Worm (Caenorhabditis elegans) whole organism, late embryonic: ENCODE measurements around the gene W03F9.2.

ENCODE experiments used
- C08G9.2 ChIP-seq: sonication (generic microtip); optimal IDR thresholded peaks from 2 replicates; lab custom pipeline; 2016; ENCODE audit warnings: mild to moderate bottlenecking, missing genetic modification characterization, moderate library complexity, missing compliant biosample characterization
- F13H6.1 ChIP-seq: sonication (generic microtip); optimal IDR thresholded peaks from 2 replicates; lab custom pipeline; 2016; ENCODE audit warnings: missing genetic modification characterization, missing compliant biosample characterization
- K02D7.2 ChIP-seq: sonication (generic microtip); optimal IDR thresholded peaks from 2 replicates; lab custom pipeline; 2017; ENCODE audit warnings: mild to moderate bottlenecking, missing genetic modification characterization, missing compliant biosample characterization
- ama-1 ChIP-seq: fragments of 150-350 bp; optimal IDR thresholded peaks from 2 replicates; lab custom pipeline; 2014
- ceh-14 ChIP-seq: sonication (generic microtip); optimal IDR thresholded peaks from 2 replicates; lab custom pipeline; 2016; ENCODE audit warnings: missing genotype, missing genetic modification characterization, missing compliant biosample characterization
- ceh-19 ChIP-seq: fragments of 200-800 bp; sonication (Bioruptor generic); optimal IDR thresholded peaks from 2 replicates; lab custom pipeline; 2018; ENCODE audit warnings: mild to moderate bottlenecking, missing genetic modification characterization, missing compliant biosample characterization
- ceh-24 ChIP-seq: sonication (generic microtip); optimal IDR thresholded peaks from 2 replicates; lab custom pipeline; 2016; ENCODE audit warnings: mild to moderate bottlenecking, missing genetic modification characterization, missing compliant biosample characterization
- ceh-30 ChIP-seq: fragments of 150-350 bp; optimal IDR thresholded peaks from 2 replicates; lab custom pipeline; 2014; ENCODE audit warnings: missing biosample characterization, missing genetic modification characterization
- ceh-31 ChIP-seq: sonication (generic microtip); optimal IDR thresholded peaks from 2 replicates; lab custom pipeline; 2016; ENCODE audit warnings: missing genetic modification characterization, missing compliant biosample characterization
- ceh-34 ChIP-seq: sonication (generic microtip); optimal IDR thresholded peaks from 2 replicates; lab custom pipeline; 2016; ENCODE audit warnings: mild to moderate bottlenecking, missing genetic modification characterization, missing compliant biosample characterization
- ceh-48 ChIP-seq: sonication (generic microtip); optimal IDR thresholded peaks from 2 replicates; lab custom pipeline; 2016; ENCODE audit warnings: missing genetic modification characterization, inconsistent platforms, missing compliant biosample characterization
- ceh-6 ChIP-seq: fragments of 200-800 bp; sonication (Bioruptor generic); optimal IDR thresholded peaks from 2 replicates; lab custom pipeline; 2018; ENCODE audit warnings: mild to moderate bottlenecking, missing genetic modification characterization, missing compliant biosample characterization
- ceh-9 ChIP-seq: sonication (generic microtip); optimal IDR thresholded peaks from 2 replicates; lab custom pipeline; 2016; ENCODE audit warnings: mild to moderate bottlenecking, missing genetic modification characterization, inconsistent platforms, missing compliant biosample characterization
- elt-2 ChIP-seq: sonication (generic microtip); optimal IDR thresholded peaks from 2 replicates; lab custom pipeline; 2016; ENCODE audit warnings: missing genetic modification reagents, missing genetic modification characterization, missing compliant biosample characterization
- elt-4 ChIP-seq: sonication (generic microtip); optimal IDR thresholded peaks from 2 replicates; lab custom pipeline; 2016; ENCODE audit warnings: missing genetic modification characterization, missing compliant biosample characterization
- eyg-1 ChIP-seq: sonication (generic microtip); optimal IDR thresholded peaks from 2 replicates; lab custom pipeline; 2016; ENCODE audit warnings: missing genotype, missing genetic modification characterization, missing compliant biosample characterization
- fax-1 ChIP-seq: sonication (generic microtip); optimal IDR thresholded peaks from 2 replicates; lab custom pipeline; 2016; ENCODE audit warnings: missing genotype, missing genetic modification characterization, missing compliant biosample characterization
- fkh-10 ChIP-seq: fragments of 150-350 bp; optimal IDR thresholded peaks from 2 replicates; lab custom pipeline; 2014; ENCODE audit warnings: missing biosample characterization, missing genetic modification reagents, missing genetic modification characterization
- hlh-15 ChIP-seq: sonication (generic microtip); optimal IDR thresholded peaks from 2 replicates; lab custom pipeline; 2016; ENCODE audit warnings: missing genetic modification characterization, missing compliant biosample characterization
- hlh-30 ChIP-seq: sonication (generic microtip); optimal IDR thresholded peaks from 2 replicates; lab custom pipeline; 2017; ENCODE audit warnings: antibody characterized with exemption, missing genetic modification characterization, missing compliant biosample characterization; ENCODE audit not compliant: insufficient read depth
- hlh-8 ChIP-seq: sonication (generic microtip); optimal IDR thresholded peaks from 2 replicates; lab custom pipeline; 2016; ENCODE audit warnings: missing genotype, missing genetic modification characterization, missing compliant biosample characterization
- lim-6 ChIP-seq: sonication (generic microtip); optimal IDR thresholded peaks from 2 replicates; lab custom pipeline; 2016; ENCODE audit warnings: missing genetic modification characterization, missing compliant biosample characterization
- lin-11 ChIP-seq: fragments of 200-800 bp; sonication (Bioruptor generic); optimal IDR thresholded peaks from 2 replicates; lab custom pipeline; 2018; ENCODE audit warnings: mild to moderate bottlenecking, missing genetic modification characterization, missing compliant biosample characterization
- mec-3 ChIP-seq: sonication (generic microtip); optimal IDR thresholded peaks from 2 replicates; lab custom pipeline; 2016; ENCODE audit warnings: borderline replicate concordance, missing genetic modification characterization, missing compliant biosample characterization
- nhr-232 ChIP-seq: sonication (generic microtip); optimal IDR thresholded peaks from 2 replicates; lab custom pipeline; 2016; ENCODE audit warnings: missing genetic modification characterization, missing compliant biosample characterization
- npax-4 ChIP-seq: sonication (generic microtip); optimal IDR thresholded peaks from 2 replicates; lab custom pipeline; 2016; ENCODE audit warnings: missing genetic modification characterization, missing compliant biosample characterization
- odd-2 ChIP-seq: sonication (generic microtip); optimal IDR thresholded peaks from 2 replicates; lab custom pipeline; 2017; ENCODE audit warnings: antibody characterized with exemption, mild to moderate bottlenecking, missing genetic modification characterization, missing compliant biosample characterization
- pag-3 ChIP-seq: sonication (generic microtip); optimal IDR thresholded peaks from 2 replicates; lab custom pipeline; 2016; ENCODE audit warnings: missing compliant biosample characterization, missing genetic modification characterization, borderline replicate concordance
- pat-9 ChIP-seq: fragments of 200-800 bp; sonication (Bioruptor generic); optimal IDR thresholded peaks from 2 replicates; lab custom pipeline; 2018; ENCODE audit warnings: mild to moderate bottlenecking, missing genetic modification characterization, moderate library complexity, missing compliant biosample characterization
- pax-1 ChIP-seq: fragments of 150-350 bp; optimal IDR thresholded peaks from 2 replicates; lab custom pipeline; 2014; ENCODE audit warnings: missing biosample characterization, missing genetic modification characterization
- pros-1 ChIP-seq: fragments of 150-350 bp; optimal IDR thresholded peaks from 2 replicates; lab custom pipeline; 2014; ENCODE audit warnings: missing biosample characterization, missing genetic modification reagents, missing genetic modification characterization
- ref-2 ChIP-seq: sonication (generic microtip); optimal IDR thresholded peaks from 2 replicates; lab custom pipeline; 2016; ENCODE audit warnings: missing genetic modification characterization, missing compliant biosample characterization
- sdc-2 ChIP-seq: sonication (generic microtip); optimal IDR thresholded peaks from 2 replicates; lab custom pipeline; 2016; ENCODE audit warnings: missing genotype, missing genetic modification characterization, missing compliant biosample characterization
- sox-2 ChIP-seq: fragments of 200-800 bp; sonication (Bioruptor generic); IDR thresholded peaks from 2 replicates; pipeline ENCODE4 v1.3.6; 2022; ENCODE audit warnings: missing genetic modification reagents, missing genetic modification characterization, missing compliant biosample characterization
- sox-4 ChIP-seq: sonication (generic microtip); optimal IDR thresholded peaks from 2 replicates; lab custom pipeline; 2017; ENCODE audit warnings: mild to moderate bottlenecking, missing genetic modification characterization, inconsistent platforms, missing compliant biosample characterization
- syd-9 ChIP-seq: sonication (generic microtip); optimal IDR thresholded peaks from 2 replicates; lab custom pipeline; 2016; ENCODE audit warnings: mild to moderate bottlenecking, missing genetic modification characterization, moderate library complexity, missing compliant biosample characterization
- tbx-7 ChIP-seq: sonication (generic microtip); optimal IDR thresholded peaks from 2 replicates; lab custom pipeline; 2016; ENCODE audit warnings: missing genotype, missing genetic modification characterization, missing compliant biosample characterization
- ttx-3 ChIP-seq: sonication (generic microtip); optimal IDR thresholded peaks from 2 replicates; lab custom pipeline; 2016; ENCODE audit warnings: missing genetic modification reagents, missing genetic modification characterization, missing compliant biosample characterization
- unc-42 ChIP-seq: sonication (generic microtip); optimal IDR thresholded peaks from 2 replicates; lab custom pipeline; 2016; ENCODE audit warnings: missing genotype, missing genetic modification characterization, missing compliant biosample characterization
- unc-55 ChIP-seq: sonication (generic microtip); optimal IDR thresholded peaks from 2 replicates; lab custom pipeline; 2017; ENCODE audit warnings: missing biosample characterization, missing genetic modification reagents, missing genetic modification characterization

W03F9.2 gene

DNA sequence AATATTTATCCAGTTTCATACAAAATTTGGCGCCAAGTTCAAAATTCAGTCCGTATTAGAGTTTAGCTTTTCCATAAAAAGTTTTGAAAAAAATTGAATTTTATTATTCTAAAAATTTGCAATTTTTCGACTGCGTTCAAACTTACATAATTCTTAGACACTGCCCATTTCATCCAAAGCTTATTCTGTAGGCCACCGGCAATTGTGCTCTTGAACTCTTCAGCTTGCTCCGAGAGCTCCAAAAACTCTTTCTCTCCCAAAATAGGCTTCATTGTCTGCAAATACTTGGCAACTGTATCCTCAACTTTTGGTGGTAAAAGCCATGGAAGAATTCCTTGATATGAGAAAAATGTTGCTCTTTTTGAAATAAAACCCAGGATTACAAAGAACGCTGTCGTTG, 22.2 kb upstream of the W03F9.2 start:
- no peak for TF ChIP-seq ceh-24 (tag; lab: Kevin White, UChicago)
- no peak for TF ChIP-seq ceh-6
- no peak for TF ChIP-seq fkh-10 (GFP tag; lab: Kevin White, UChicago)
- no peak for TF ChIP-seq eyg-1 (tag; lab: Kevin White, UChicago)
- no peak for TF ChIP-seq ceh-34 (tag; lab: Kevin White, UChicago)
- TF ChIP-seq tbx-7 (tag; lab: Kevin White, UChicago): no peak
- no peak for TF ChIP-seq sox-2 (GFP tag; lab: Robert Waterston, UW)
- no peak for TF ChIP-seq odd-2 (tag; lab: Kevin White, UChicago)
- TF ChIP-seq hlh-30 (tag; lab: Kevin White, UChicago): no peak
- no peak for TF ChIP-seq lin-11 (tag; lab: Kevin White, UChicago)
- no peak for TF ChIP-seq ceh-19 (GFP tag; lab: Kevin White, UChicago)
- TF ChIP-seq lim-6: no peak
- no peak for TF ChIP-seq unc-55 (GFP tag; lab: Kevin White, UChicago)
- TF ChIP-seq C08G9.2: no peak
- no peak for TF ChIP-seq K02D7.2
- no peak for TF ChIP-seq fax-1 (tag; lab: Kevin White, UChicago)
- no peak for TF ChIP-seq hlh-15 (tag; lab: Kevin White, UChicago)
- no peak for TF ChIP-seq pag-3
- TF ChIP-seq sox-4 (tag; lab: Kevin White, UChicago): no peak

DNA sequence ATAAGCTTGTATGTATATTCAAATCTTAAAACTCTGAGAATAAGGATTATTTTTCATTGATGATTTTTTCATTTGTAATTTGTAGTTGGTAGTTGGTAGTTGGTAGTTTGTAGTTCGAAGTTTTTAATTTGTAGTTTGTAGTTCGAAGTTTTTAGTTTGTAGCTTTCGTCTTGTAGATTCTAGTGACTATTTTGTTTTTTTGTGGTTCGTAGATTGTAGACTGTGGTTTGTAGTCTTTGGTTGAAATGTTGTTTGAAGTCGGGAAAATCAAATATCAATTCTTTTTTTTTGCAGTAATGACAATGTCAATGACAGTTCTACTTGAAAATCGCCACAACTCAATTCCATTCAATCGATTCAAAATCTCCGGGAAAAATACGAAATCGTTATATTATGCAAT, 17.9 kb upstream of the W03F9.2 start:
- TF ChIP-seq npax-4 (tag; lab: Kevin White, UChicago): no peak
- TF ChIP-seq eyg-1 (tag; lab: Kevin White, UChicago): no peak
- TF ChIP-seq unc-42: no peak
- no peak for TF ChIP-seq syd-9 (tag; lab: Kevin White, UChicago)
- TF ChIP-seq fkh-10 (GFP tag; lab: Kevin White, UChicago): no peak
- no peak for TF ChIP-seq odd-2 (tag; lab: Kevin White, UChicago)
- no peak for TF ChIP-seq ceh-34 (tag; lab: Kevin White, UChicago)
- TF ChIP-seq ceh-30 (tag; lab: Kevin White, UChicago): no peak

DNA sequence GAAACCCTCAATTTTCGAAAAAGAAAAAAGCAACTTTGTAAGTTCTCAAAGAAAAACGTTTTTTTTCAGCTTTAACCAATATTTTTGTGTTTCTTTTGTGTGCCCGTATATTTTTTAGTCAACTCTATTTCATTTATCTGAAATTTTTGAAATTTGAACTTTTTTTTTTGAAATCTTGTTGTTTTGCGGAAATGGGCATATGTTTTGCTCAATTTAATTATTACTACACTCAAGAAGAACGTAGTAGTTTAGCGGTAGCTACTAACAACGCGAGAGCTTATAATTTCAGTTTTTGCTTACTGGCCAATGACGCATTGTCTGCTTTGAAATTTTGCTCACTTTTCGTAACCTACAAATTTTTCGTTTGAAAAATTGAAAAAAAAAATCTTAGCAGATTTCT, 17.0 kb upstream of the W03F9.2 start, which contains the start of gene srh-82:
Gene srh-82 (plus strand): TSS at position 301 of the 400 bp plus-strand sequence.
- TF ChIP-seq ceh-48 (tag; lab: Kevin White, UChicago): no peak
- TF ChIP-seq ref-2 (tag; lab: Kevin White, UChicago): no peak
- no peak for TF ChIP-seq F13H6.1 (tag; lab: Kevin White, UChicago)
- TF ChIP-seq K02D7.2: no peak
- no peak for TF ChIP-seq ceh-31 (tag; lab: Kevin White, UChicago)
- no peak for TF ChIP-seq pax-1 (tag; lab: Kevin White, UChicago)
- no peak for TF ChIP-seq ttx-3 (tag; lab: Kevin White, UChicago)
- TF ChIP-seq lim-6: no peak
- TF ChIP-seq pros-1 (tag; lab: Kevin White, UChicago): no peak
- no peak for TF ChIP-seq hlh-30 (tag; lab: Kevin White, UChicago)
- no peak for TF ChIP-seq mec-3 (tag; lab: Kevin White, UChicago)
- no peak for TF ChIP-seq fax-1 (tag; lab: Kevin White, UChicago)
- no peak for TF ChIP-seq syd-9 (tag; lab: Kevin White, UChicago)
- TF ChIP-seq, all 69 proteins: peak for 0

DNA sequence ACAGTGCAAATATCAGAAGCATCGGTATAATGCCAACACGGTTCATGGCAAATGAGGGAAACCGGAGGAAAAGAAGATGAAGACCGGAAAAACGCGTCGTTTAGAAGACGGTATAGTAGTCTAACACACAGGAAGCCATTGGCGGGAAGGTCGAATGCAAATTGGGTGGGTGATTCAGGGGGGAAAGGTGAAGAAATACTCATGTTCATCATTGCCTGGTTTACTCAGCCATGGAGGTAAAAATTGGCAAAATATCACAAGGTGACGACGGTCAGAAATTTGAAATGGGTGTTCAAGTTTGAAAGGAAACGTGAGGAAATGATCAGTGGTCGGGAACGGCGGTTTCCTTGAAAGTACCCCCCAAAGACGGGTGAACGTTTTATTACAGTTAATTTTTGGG, 13.4 kb upstream of the W03F9.2 start, which contains the start of gene W03F9.11:
Gene W03F9.11 (minus strand): TSS at position 101 of the 400 bp plus-strand sequence.
- TF ChIP-seq hlh-15 (tag; lab: Kevin White, UChicago): no peak
- no peak for TF ChIP-seq pat-9 (tag; lab: Kevin White, UChicago)
- TF ChIP-seq ttx-3 (tag; lab: Kevin White, UChicago): no peak
- TF ChIP-seq ama-1 (lab: Kevin White, UChicago): no peak
- TF ChIP-seq sdc-2: no peak
- no peak for TF ChIP-seq nhr-232 (tag; lab: Kevin White, UChicago)
- no peak for TF ChIP-seq hlh-8 (tag; lab: Kevin White, UChicago)
- no peak for TF ChIP-seq ceh-9 (tag; lab: Kevin White, UChicago)
- TF ChIP-seq F13H6.1 (tag; lab: Kevin White, UChicago): no peak
- TF ChIP-seq ceh-14 (tag; lab: Kevin White, UChicago): no peak
- no peak for TF ChIP-seq fkh-10 (GFP tag; lab: Kevin White, UChicago)
- TF ChIP-seq odd-2 (tag; lab: Kevin White, UChicago): no peak
- TF ChIP-seq elt-2: no peak
- no peak for TF ChIP-seq elt-4 (tag; lab: Kevin White, UChicago)
